Worm (Caenorhabditis elegans) whole organism, L4/young adult: ENCODE data around the gene nhr-143.

Experiments used
- W03F9.2 ChIP-seq: fragments of 150-350 bp; optimal IDR thresholded peaks from 2 replicates; lab custom pipeline; 2014; ENCODE audit warnings: missing biosample characterization, missing genetic modification characterization
- dao-5 ChIP-seq: sonication (generic microtip); optimal IDR thresholded peaks from 2 replicates; lab custom pipeline; 2016; ENCODE audit warnings: missing genotype, missing genetic modification characterization, moderate library complexity, missing compliant biosample characterization
- him-1 ChIP-seq: sonication (generic microtip); optimal IDR thresholded peaks from 2 replicates; lab custom pipeline; 2016; ENCODE audit warnings: missing genotype, missing genetic modification reagents, missing genetic modification characterization, missing compliant biosample characterization

Gene nhr-143

ce11 chrV:8974889-8975422 lies at the start of gene nhr-143:
Gene nhr-143, minus strand, starts transcription at chrV:8974939.
- TF ChIP-seq dao-5 (tag; lab: Kevin White, UChicago) (no peak), W03F9.2 (tag; lab: Kevin White, UChicago) (no peak), him-1 (no peak)

- TF ChIP-seq him-1 (no peak), dao-5 (tag; lab: Kevin White, UChicago) (no peak), W03F9.2 (tag; lab: Kevin White, UChicago) (no peak)
These were observed 47.3 kb upstream of the nhr-143 start, which contains the start of gene oac-41 for ce11 chrV:9022078-9022477. Gene oac-41, minus strand, starts transcription at chrV:9022178.

- TF ChIP-seq him-1 = no peak
These were observed 44.1 kb upstream of the nhr-143 start for ce11 chrV:9018871-9019270.

ce11 chrV:9016479-9016878 lies 41.7 kb upstream of the nhr-143 start, which contains the start of gene oac-40:
Gene oac-40, plus strand, starts transcription at chrV:9016779.
- TF ChIP-seq W03F9.2 (tag; lab: Kevin White, UChicago) (no peak), dao-5 (tag; lab: Kevin White, UChicago) (no peak), him-1 (no peak)

ce11 chrV:9015540-9015939 lies 40.8 kb upstream of the nhr-143 start, which contains the start of gene srt-18:
Gene srt-18, minus strand, starts transcription at chrV:9015640.
- TF ChIP-seq him-1 (no peak), dao-5 (tag; lab: Kevin White, UChicago) (no peak), W03F9.2 (tag; lab: Kevin White, UChicago) (no peak)

ce11 chrV:9013765-9014164 lies 39.0 kb upstream of the nhr-143 start, which contains the start of gene srh-201:
Gene srh-201, minus strand, starts transcription at chrV:9013865.
- TF ChIP-seq W03F9.2 (tag; lab: Kevin White, UChicago) = no peak
- TF ChIP-seq dao-5 (tag; lab: Kevin White, UChicago) = no peak
- no peak for TF ChIP-seq him-1

- no peak for TF ChIP-seq him-1
These were observed 34.4 kb upstream of the nhr-143 start, which contains the start of gene srx-2 for ce11 chrV:9009175-9009574. Gene srx-2, plus strand, starts transcription at chrV:9009475.

ce11 chrV:9005243-9005642 lies 30.5 kb upstream of the nhr-143 start, which contains the start of gene srx-3:
Gene srx-3, plus strand, starts transcription at chrV:9005543.
- TF ChIP-seq W03F9.2 (tag; lab: Kevin White, UChicago) (no peak), dao-5 (tag; lab: Kevin White, UChicago) (no peak), him-1 (no peak)

- TF ChIP-seq W03F9.2 (tag; lab: Kevin White, UChicago) (no peak), him-1 (no peak), dao-5 (tag; lab: Kevin White, UChicago) (no peak)
These were observed 28.6 kb upstream of the nhr-143 start, which contains the start of gene srx-1 for ce11 chrV:9003291-9003690. Gene srx-1, plus strand, starts transcription at chrV:9003672.

ce11 chrV:9001175-9001574 lies 26.4 kb upstream of the nhr-143 start, which contains the start of gene F59E11.2:
Gene F59E11.2, plus strand, starts transcription at chrV:9001475.
- TF ChIP-seq dao-5 (tag; lab: Kevin White, UChicago) = no peak
- no peak for TF ChIP-seq W03F9.2 (tag; lab: Kevin White, UChicago)
- TF ChIP-seq him-1 = no peak

ce11 chrV:8994801-8995200 lies 20.1 kb upstream of the nhr-143 start, which contains the start of gene F59E11.5:
Gene F59E11.5, plus strand, starts transcription at chrV:8995101.
- TF ChIP-seq dao-5 (tag; lab: Kevin White, UChicago) = no peak
- TF ChIP-seq W03F9.2 (tag; lab: Kevin White, UChicago) = no peak
- TF ChIP-seq him-1 = no peak

- no peak for TF ChIP-seq him-1
- TF ChIP-seq dao-5 (tag; lab: Kevin White, UChicago) = no peak
- no peak for TF ChIP-seq W03F9.2 (tag; lab: Kevin White, UChicago)
These were observed 19.5 kb upstream of the nhr-143 start for ce11 chrV:8994272-8994671.

ce11 chrV:8991679-8992078 lies 16.9 kb upstream of the nhr-143 start, which contains the start of gene F59E11.6:
Gene F59E11.6, plus strand, starts transcription at chrV:8991789.
- TF ChIP-seq him-1 (no peak), W03F9.2 (tag; lab: Kevin White, UChicago) (no peak), dao-5 (tag; lab: Kevin White, UChicago) (no peak)

ce11 chrV:8990194-8990649 lies 15.5 kb upstream of the nhr-143 start, which contains the start of gene F59E11.7:
Gene F59E11.7, plus strand, starts transcription at chrV:8990244.
- no peak for TF ChIP-seq him-1
- no peak for TF ChIP-seq dao-5 (tag; lab: Kevin White, UChicago)
- no peak for TF ChIP-seq W03F9.2 (tag; lab: Kevin White, UChicago)

ce11 chrV:8988104-8988503 lies 13.4 kb upstream of the nhr-143 start, which contains the start of gene str-87:
Gene str-87, minus strand, starts transcription at chrV:8988204.
- TF ChIP-seq dao-5 (tag; lab: Kevin White, UChicago) = no peak
- TF ChIP-seq him-1 = no peak
- no peak for TF ChIP-seq W03F9.2 (tag; lab: Kevin White, UChicago)
